Worm (Caenorhabditis elegans): ENCODE results near the gene daf-5.

DNA sequence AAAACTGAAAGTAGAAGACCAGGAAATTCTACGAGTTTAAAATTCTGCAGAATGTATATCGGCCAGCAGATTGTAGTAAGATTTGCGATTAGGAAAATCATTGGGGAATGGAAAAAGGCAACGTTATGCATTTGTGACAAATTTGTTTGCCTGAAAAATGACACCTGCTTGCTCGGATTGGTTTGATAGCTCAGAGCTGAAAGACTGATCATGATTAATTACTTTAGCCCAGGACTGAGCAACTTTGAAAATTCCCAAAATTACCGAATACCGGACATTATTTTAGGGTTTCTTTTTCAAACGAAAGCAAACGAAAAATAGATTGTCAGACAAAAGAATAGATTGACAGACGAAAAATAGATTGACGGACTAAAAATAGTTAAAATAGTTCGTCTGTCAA, 67.6 kb downstream of the daf-5 start, which contains the start of gene sre-47:
- TF ChIP-seq dpl-1 (GFP tag; optimal IDR thresholded peaks at IDR 0.05) (no peak), lin-35 (GFP tag; optimal IDR thresholded peaks at IDR 0.05) (no peak), nhr-76 (tag; optimal IDR thresholded peaks at IDR 0.05) (no peak), unc-62 (GFP tag; optimal IDR thresholded peaks at IDR 0.05) (no peak), mdl-1 (tag; optimal IDR thresholded peaks at IDR 0.05) (no peak), snu-23 (GFP tag; optimal IDR thresholded peaks at IDR 0.05) (no peak), nhr-84 (tag; optimal IDR thresholded peaks at IDR 0.05) (no peak), ces-1 (GFP tag; optimal IDR thresholded peaks at IDR 0.05) (no peak), unc-130 (tag; optimal IDR thresholded peaks at IDR 0.05) (no peak), blmp-1 (tag; optimal IDR thresholded peaks at IDR 0.05) (no peak), nhr-28 (tag; optimal IDR thresholded peaks at IDR 0.05) (no peak)
